Worm (Caenorhabditis elegans) whole organism, mixed stage, embryonic: ENCODE results near the gene C30G7.4.

Source experiments
- hlh-1 ChIP-seq: fragments of 150-350 bp; optimal IDR thresholded peaks from 2 replicates; lab custom pipeline; 2014; ENCODE audit warnings: missing biosample characterization, missing genetic modification reagents, missing genetic modification characterization
- lin-13 ChIP-seq: fragments of 150-350 bp; optimal IDR thresholded peaks from 2 replicates; lab custom pipeline; 2014; ENCODE audit warnings: missing biosample characterization, missing genetic modification characterization
- lsy-2 ChIP-seq: fragments of 150-350 bp; optimal IDR thresholded peaks from 2 replicates; lab custom pipeline; 2014; ENCODE audit warnings: missing biosample characterization, missing genetic modification characterization
- mep-1 ChIP-seq: fragments of 150-350 bp; optimal IDR thresholded peaks from 2 replicates; lab custom pipeline; 2017; ENCODE audit warnings: missing biosample characterization, missing genetic modification reagents, missing genetic modification characterization, inconsistent platforms
- nhr-12 ChIP-seq: fragments of 150-350 bp; optimal IDR thresholded peaks from 2 replicates; lab custom pipeline; 2014; ENCODE audit warnings: missing biosample characterization, missing genetic modification characterization
- nhr-237 ChIP-seq: fragments of 150-350 bp; optimal IDR thresholded peaks from 2 replicates; lab custom pipeline; 2014; ENCODE audit warnings: missing biosample characterization, missing genetic modification characterization
- nhr-28 ChIP-seq: fragments of 150-350 bp; optimal IDR thresholded peaks from 2 replicates; lab custom pipeline; 2014; ENCODE audit warnings: missing biosample characterization, missing genetic modification characterization
- pha-4 ChIP-seq: fragments of 150-350 bp; optimal IDR thresholded peaks from 2 replicates; lab custom pipeline; 2018; ENCODE audit warnings: missing biosample characterization, missing genetic modification reagents, missing genetic modification characterization
- sem-2 ChIP-seq: fragments of 200-800 bp; sonication (Bioruptor generic); optimal IDR thresholded peaks from 2 replicates; lab custom pipeline; 2018; ENCODE audit warnings: mild to moderate bottlenecking, missing genetic modification characterization, missing compliant biosample characterization
- snpc-4 ChIP-seq: fragments of 150-350 bp; optimal IDR thresholded peaks from 2 replicates; lab custom pipeline; 2014; ENCODE audit warnings: missing biosample characterization, missing genetic modification characterization
- sptf-1 ChIP-seq: sonication (generic microtip); optimal IDR thresholded peaks from 2 replicates; lab custom pipeline; 2017; ENCODE audit warnings: mild to moderate bottlenecking, missing genetic modification characterization, moderate library complexity, missing compliant biosample characterization
- unc-62 ChIP-seq: fragments of 150-350 bp; optimal IDR thresholded peaks from 2 replicates; lab custom pipeline; 2014; ENCODE audit warnings: missing biosample characterization, missing genetic modification reagents, missing genetic modification characterization
- ztf-11 ChIP-seq: fragments of 150-350 bp; optimal IDR thresholded peaks from 2 replicates; lab custom pipeline; 2014; ENCODE audit warnings: missing biosample characterization, missing genetic modification characterization

DNA sequence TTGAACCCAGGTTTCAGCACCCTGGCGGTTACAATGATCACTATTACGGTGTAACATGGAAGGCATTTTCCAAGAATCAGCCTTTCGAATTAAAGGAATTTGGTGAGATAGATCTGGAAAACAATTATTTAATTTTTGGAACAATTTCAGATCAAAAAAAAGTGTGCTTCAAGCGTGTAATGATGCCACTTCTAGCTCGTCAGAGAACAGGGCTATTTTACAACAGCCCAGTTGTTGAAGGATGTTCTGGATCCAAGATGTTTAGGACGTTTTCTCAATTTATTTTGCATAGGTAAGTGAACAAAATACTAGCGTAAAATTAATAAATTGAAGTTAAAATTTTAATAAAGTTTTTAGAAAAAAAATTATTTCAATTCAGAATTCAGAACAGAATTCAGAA, 46.0 kb downstream of the C30G7.4 start:
- TF ChIP-seq lin-13 (tag; lab: Kevin White, UChicago) (no peak), pha-4 (no peak), sptf-1 (no peak), ztf-11 (no peak), nhr-28 (no peak), snpc-4 (tag; lab: Kevin White, UChicago) (no peak), nhr-237 (tag; lab: Kevin White, UChicago) (no peak), hlh-1 (tag; lab: Kevin White, UChicago) (no peak), nhr-12 (no peak), unc-62 (no peak), lsy-2 (tag; lab: Kevin White, UChicago) (no peak), sem-2 (GFP tag; lab: Kevin White, UChicago) (no peak), mep-1 (tag; lab: Kevin White, UChicago) (no peak)
